Worm (Caenorhabditis elegans): ENCODE measurements around the gene F53F4.7.

ce11 chrV:13608486-13608885 lies 5.3 kb downstream of the F53F4.7 start:
- no peak for TF ChIP-seq unc-62 (GFP tag; optimal IDR thresholded peaks at IDR 0.05)
- TF ChIP-seq snpc-4 (tag; optimal IDR thresholded peaks at IDR 0.05): no peak
- TF ChIP-seq ztf-11 (tag; optimal IDR thresholded peaks at IDR 0.05): no peak

All from whole organism, mixed stage, embryonic.